Worm (Caenorhabditis elegans) whole organism, L2 larva: Measurements from ENCODE around the gene msp-31.

Experiments used
- Y55F3AM.14 ChIP-seq: fragments of 200-800 bp; sonication (Bioruptor generic); optimal IDR thresholded peaks from 2 replicates; lab custom pipeline; 2018; ENCODE audit warnings: mild to moderate bottlenecking, missing genetic modification characterization, missing compliant biosample characterization
- ama-1 ChIP-seq: fragments of 150-350 bp; optimal IDR thresholded peaks from 2 replicates; lab custom pipeline; 2018; ENCODE audit warnings: inconsistent platforms
- blmp-1 ChIP-seq: sonication (generic microtip); optimal IDR thresholded peaks from 2 replicates; lab custom pipeline; 2017; ENCODE audit warnings: missing genetic modification characterization, mild to moderate bottlenecking, missing compliant biosample characterization, antibody characterized with exemption, moderate library complexity; ENCODE audit not compliant: insufficient read depth
- lin-39 ChIP-seq: fragments of 150-350 bp; optimal IDR thresholded peaks from 2 replicates; lab custom pipeline; 2014; ENCODE audit warnings: missing biosample characterization, missing genetic modification reagents, missing genetic modification characterization
- nhr-12 ChIP-seq: fragments of 150-350 bp; optimal IDR thresholded peaks from 2 replicates; lab custom pipeline; 2014; ENCODE audit warnings: missing biosample characterization, missing genetic modification characterization
- nhr-237 ChIP-seq: fragments of 150-350 bp; optimal IDR thresholded peaks from 2 replicates; lab custom pipeline; 2014; ENCODE audit warnings: missing biosample characterization, missing genetic modification characterization
- unc-62 ChIP-seq: fragments of 150-350 bp; optimal IDR thresholded peaks from 2 replicates; lab custom pipeline; 2014; ENCODE audit warnings: missing biosample characterization, missing genetic modification reagents, missing genetic modification characterization

DNA sequence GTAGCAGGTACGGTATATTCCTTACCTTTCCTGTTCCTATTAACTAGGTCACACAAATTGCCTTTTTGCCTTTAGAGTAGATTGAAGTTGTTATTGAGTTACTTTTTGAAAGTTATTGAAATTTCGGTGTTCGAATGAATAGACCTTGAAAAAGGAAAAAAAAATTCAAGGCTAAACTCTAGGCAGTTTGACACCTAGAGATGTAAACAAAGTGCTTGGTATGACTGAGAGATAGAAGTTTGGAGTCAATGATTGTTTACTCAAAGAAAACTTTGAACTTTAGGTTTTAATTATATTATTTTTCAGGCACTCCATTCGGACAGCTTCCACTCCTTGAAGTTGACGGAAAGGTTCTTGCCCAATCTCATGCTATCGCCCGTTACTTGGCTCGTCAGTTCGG, 33.9 kb downstream of the msp-31 start:
- TF ChIP-seq ama-1 (lab: Kevin White, UChicago) (no peak), unc-62 (GFP tag; lab: Kevin White, UChicago) (no peak), blmp-1 (no peak), nhr-237 (tag; lab: Kevin White, UChicago) (no peak), Y55F3AM.14 (GFP tag; lab: Kevin White, UChicago) (no peak), nhr-12 (no peak), lin-39 (no peak)
